Worm (Caenorhabditis elegans) whole organism, late embryonic: ENCODE results near the gene piit-1.

ENCODE experiments used
- ceh-31 ChIP-seq: sonication (generic microtip); optimal IDR thresholded peaks from 2 replicates; lab custom pipeline; 2016; ENCODE audit warnings: missing genetic modification characterization, missing compliant biosample characterization
- ceh-9 ChIP-seq: sonication (generic microtip); optimal IDR thresholded peaks from 2 replicates; lab custom pipeline; 2016; ENCODE audit warnings: mild to moderate bottlenecking, missing genetic modification characterization, inconsistent platforms, missing compliant biosample characterization
- dve-1 ChIP-seq: sonication (generic microtip); optimal IDR thresholded peaks from 2 replicates; lab custom pipeline; 2017; ENCODE audit warnings: antibody characterized with exemption, mild to moderate bottlenecking, missing genetic modification characterization, missing compliant biosample characterization
- elt-2 ChIP-seq: sonication (generic microtip); optimal IDR thresholded peaks from 2 replicates; lab custom pipeline; 2016; ENCODE audit warnings: missing genetic modification reagents, missing genetic modification characterization, missing compliant biosample characterization
- gmeb-2 ChIP-seq: sonication (generic microtip); optimal IDR thresholded peaks from 2 replicates; lab custom pipeline; 2016; ENCODE audit warnings: missing genetic modification characterization, inconsistent platforms, missing compliant biosample characterization
- hlh-13 ChIP-seq: fragments of 200-800 bp; sonication (Bioruptor generic); optimal IDR thresholded peaks from 2 replicates; lab custom pipeline; 2018; ENCODE audit warnings: mild to moderate bottlenecking, missing genetic modification characterization, missing compliant biosample characterization
- nfya-1 ChIP-seq: sonication (generic microtip); optimal IDR thresholded peaks from 2 replicates; lab custom pipeline; 2017; ENCODE audit warnings: missing genetic modification characterization, mild to moderate bottlenecking, missing compliant biosample characterization, antibody characterized with exemption, moderate library complexity
- nhr-11 ChIP-seq: fragments of 150-350 bp; optimal IDR thresholded peaks from 2 replicates; lab custom pipeline; 2014; ENCODE audit warnings: missing biosample characterization, missing genetic modification characterization
- pax-1 ChIP-seq: fragments of 150-350 bp; optimal IDR thresholded peaks from 2 replicates; lab custom pipeline; 2014; ENCODE audit warnings: missing biosample characterization, missing genetic modification characterization
- pqm-1 ChIP-seq: sonication (generic microtip); optimal IDR thresholded peaks from 2 replicates; lab custom pipeline; 2016; ENCODE audit warnings: missing genetic modification characterization, missing compliant biosample characterization
- tbx-7 ChIP-seq: sonication (generic microtip); optimal IDR thresholded peaks from 2 replicates; lab custom pipeline; 2016; ENCODE audit warnings: missing genotype, missing genetic modification characterization, missing compliant biosample characterization

ce11 chrV:11635587-11635986 is 25.6 kb upstream of the piit-1 start:
- TF ChIP-seq hlh-13 (GFP tag; lab: Kevin White, UChicago) (no peak), dve-1 (tag; lab: Kevin White, UChicago) (no peak), nhr-11 (no peak), pax-1 (tag; lab: Kevin White, UChicago) (no peak), pqm-1 (tag; lab: Kevin White, UChicago) (no peak), gmeb-2 (tag; lab: Kevin White, UChicago) (no peak), ceh-31 (tag; lab: Kevin White, UChicago) (no peak), nfya-1 (tag; lab: Kevin White, UChicago) (no peak), elt-2 (tag; lab: Kevin White, UChicago) (no peak), ceh-9 (no peak), tbx-7 (tag; lab: Kevin White, UChicago) (no peak)
